Worm (Caenorhabditis elegans): ENCODE results near the gene nsy-7.

DNA sequence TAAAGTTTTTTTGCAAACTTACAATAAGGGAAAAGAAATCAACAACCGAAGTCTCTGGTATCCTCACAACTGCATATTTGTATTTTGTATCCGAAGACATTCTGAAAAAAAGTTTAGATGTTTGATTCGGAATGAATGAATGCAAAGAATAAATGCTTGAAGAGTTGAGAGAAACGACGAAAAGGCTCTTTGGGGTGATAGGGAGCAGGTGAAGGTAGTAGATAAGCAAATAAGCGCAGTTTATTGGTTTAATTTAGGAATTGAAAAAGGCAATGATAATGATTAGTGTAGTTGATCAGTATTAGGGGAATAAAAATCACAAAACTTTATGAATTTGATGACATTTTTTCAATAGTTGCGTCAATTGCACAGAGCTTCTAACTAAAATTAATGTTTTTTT, at the start of gene nsy-7:
- no peak for TF ChIP-seq egl-27 (tag; optimal IDR thresholded peaks at IDR 0.05)
- no peak for TF ChIP-seq snpc-4 (tag; optimal IDR thresholded peaks at IDR 0.05)
